Fruit fly (Drosophila melanogaster) whole organism, embryonic: ENCODE measurements around the gene ec.

Source experiments
- BEAF-32 ChIP-seq: fragments of 200-800 bp; sonication (Bioruptor generic); optimal IDR thresholded peaks from 3 replicates; lab custom pipeline; 2017; ENCODE audit warnings: missing biosample characterization, missing genetic modification characterization, mild to moderate bottlenecking, moderate library complexity, missing genetic modification reagents
- Blimp-1 ChIP-seq: fragments of 200-800 bp; sonication (Bioruptor generic); optimal IDR thresholded peaks from 3 replicates; lab custom pipeline; 2018; ENCODE audit warnings: missing biosample characterization, missing genetic modification characterization, mild to moderate bottlenecking, moderate library complexity, missing genetic modification reagents
- CG10209 ChIP-seq: fragments of 200-800 bp; sonication (Bioruptor generic); optimal IDR thresholded peaks from 3 replicates; lab custom pipeline; 2017; ENCODE audit warnings: missing biosample characterization, mild to moderate bottlenecking, missing genetic modification characterization, missing genetic modification reagents
- CG10274 ChIP-seq: fragments of 200-800 bp; sonication (Bioruptor generic); optimal IDR thresholded peaks from 3 replicates; lab custom pipeline; 2017; ENCODE audit warnings: missing biosample characterization, mild to moderate bottlenecking, missing genetic modification characterization
- CG10462 ChIP-seq: fragments of 200-800 bp; sonication (Bioruptor generic); optimal IDR thresholded peaks from 2 replicates; lab custom pipeline; 2016; ENCODE audit warnings: missing biosample characterization, missing genetic modification characterization
- CG11723 ChIP-seq: fragments of 200-800 bp; sonication (Bioruptor generic); optimal IDR thresholded peaks from 2 replicates; lab custom pipeline; 2017; ENCODE audit warnings: missing biosample characterization, mild to moderate bottlenecking, missing genetic modification characterization
- CG13287 ChIP-seq: fragments of 200-800 bp; sonication (Bioruptor generic); IDR thresholded peaks from 2 replicates; pipeline ENCODE4 v1.3.6; 2022; ENCODE audit warnings: missing biosample characterization, missing genetic modification characterization; ENCODE audit not compliant: partially characterized antibody
- CG14050 ChIP-seq: fragments of 200-800 bp; sonication (Bioruptor generic); IDR thresholded peaks from 3 replicates; pipeline ENCODE4 v1.3.6; 2022; ENCODE audit warnings: missing biosample characterization, missing genetic modification characterization
- CG14710 ChIP-seq: fragments of 200-800 bp; sonication (Bioruptor generic); optimal IDR thresholded peaks from 3 replicates; lab custom pipeline; 2019; ENCODE audit warnings: missing biosample characterization, mild to moderate bottlenecking, missing genetic modification characterization, moderate library complexity
- CG17328 ChIP-seq: fragments of 200-800 bp; sonication (Bioruptor generic); IDR thresholded peaks from 2 replicates; pipeline ENCODE4 v1.3.6; 2022; ENCODE audit warnings: missing biosample characterization, missing genetic modification characterization
- CG17361 ChIP-seq: fragments of 200-800 bp; sonication (Bioruptor generic); IDR thresholded peaks from 3 replicates; pipeline ENCODE4 v1.3.6; 2022; ENCODE audit warnings: missing biosample characterization, missing genetic modification characterization
- CG18619 ChIP-seq: fragments of 200-800 bp; sonication (Bioruptor generic); optimal IDR thresholded peaks from 3 replicates; lab custom pipeline; 2017; ENCODE audit warnings: missing biosample characterization, mild to moderate bottlenecking, missing genetic modification characterization
- CG30403 ChIP-seq: fragments of 200-800 bp; sonication (Bioruptor generic); optimal IDR thresholded peaks from 3 replicates; lab custom pipeline; 2016; ENCODE audit warnings: missing biosample characterization, missing genetic modification characterization
- CG32532 ChIP-seq: fragments of 200-800 bp; sonication (Bioruptor generic); IDR thresholded peaks from 2 replicates; pipeline ENCODE4 v1.3.6; 2022; ENCODE audit warnings: missing biosample characterization, missing genetic modification characterization
- CG6254 ChIP-seq: fragments of 200-800 bp; sonication (Bioruptor generic); optimal IDR thresholded peaks from 3 replicates; lab custom pipeline; 2017; ENCODE audit warnings: mild to moderate bottlenecking, missing biosample characterization, missing genetic modification reagents, missing genetic modification characterization
- CG7372 ChIP-seq: fragments of 200-800 bp; sonication (Bioruptor generic); IDR thresholded peaks from 2 replicates; pipeline ENCODE4 v1.3.6; 2022; ENCODE audit warnings: missing biosample characterization, missing genetic modification characterization
- CG8478 ChIP-seq: fragments of >200 bp; optimal IDR thresholded peaks from 2 replicates; lab custom pipeline; 2018
- Dll ChIP-seq: fragments of 200-800 bp; sonication (Bioruptor generic); IDR thresholded peaks from 4 replicates; pipeline ENCODE4 v1.3.6; 2022; ENCODE audit warnings: missing biosample characterization, missing genetic modification characterization; ENCODE audit not compliant: partially characterized antibody
- Drgx ChIP-seq: fragments of 200-800 bp; sonication (Bioruptor generic); IDR thresholded peaks from 2 replicates; pipeline ENCODE4 v1.3.6; 2022; ENCODE audit warnings: missing biosample characterization, missing genetic modification characterization
- H15 ChIP-seq: fragments of 200-800 bp; sonication (Bioruptor generic); IDR thresholded peaks from 3 replicates; pipeline ENCODE4 v1.3.6; 2022; ENCODE audit warnings: missing biosample characterization, missing genetic modification characterization
- HLHmδ ChIP-seq: fragments of 200-800 bp; sonication (Bioruptor generic); optimal IDR thresholded peaks from 2 replicates; lab custom pipeline; 2018; ENCODE audit warnings: missing biosample characterization, mild to moderate bottlenecking, missing genetic modification characterization, moderate library complexity
- HmgD ChIP-seq: fragments of 200-800 bp; sonication (Bioruptor generic); optimal IDR thresholded peaks from 3 replicates; lab custom pipeline; 2016; ENCODE audit warnings: missing biosample characterization, missing genetic modification characterization
- MBD-R2 ChIP-seq: fragments of 200-800 bp; sonication (Bioruptor generic); IDR thresholded peaks from 2 replicates; pipeline ENCODE4 v1.3.6; 2022; ENCODE audit warnings: missing biosample characterization, missing genetic modification characterization
- Med ChIP-seq: fragments of 200-800 bp; sonication (Bioruptor generic); peaks from one replicate; lab custom pipeline; 2016; ENCODE audit warnings: missing biosample characterization, missing genetic modification characterization, mild to moderate bottlenecking, inconsistent platforms, moderate library complexity
- Meics ChIP-seq: fragments of 200-800 bp; sonication (Bioruptor generic); optimal IDR thresholded peaks from 2 replicates; lab custom pipeline; 2017; ENCODE audit warnings: missing biosample characterization, mild to moderate bottlenecking, missing genetic modification characterization
- Rfx ChIP-seq: fragments of 200-800 bp; sonication (Bioruptor generic); IDR thresholded peaks from 2 replicates; pipeline ENCODE4 v1.3.6; 2022; ENCODE audit warnings: missing biosample characterization, missing genetic modification characterization
- chinmo ChIP-seq: fragments of 200-800 bp; sonication (Bioruptor generic); IDR thresholded peaks from 4 replicates; pipeline ENCODE4 v1.3.6; 2022; ENCODE audit warnings: missing biosample characterization, missing genetic modification characterization; ENCODE audit not compliant: partially characterized antibody
- fd102C ChIP-seq: fragments of 200-800 bp; sonication (Bioruptor generic); optimal IDR thresholded peaks from 2 replicates; lab custom pipeline; 2018; ENCODE audit warnings: missing biosample characterization, mild to moderate bottlenecking, missing genetic modification characterization, moderate library complexity
- fd3F ChIP-seq: fragments of 200-800 bp; sonication (Bioruptor generic); optimal IDR thresholded peaks from 2 replicates; lab custom pipeline; 2018; ENCODE audit warnings: missing biosample characterization, mild to moderate bottlenecking, missing genetic modification characterization, moderate library complexity
- fd64A ChIP-seq: fragments of 200-800 bp; sonication (Bioruptor generic); optimal IDR thresholded peaks from 3 replicates; lab custom pipeline; 2018; ENCODE audit warnings: missing biosample characterization, mild to moderate bottlenecking, missing genetic modification characterization
- gcm ChIP-seq: fragments of 200-800 bp; sonication (Bioruptor generic); optimal IDR thresholded peaks from 2 replicates; lab custom pipeline; 2019; ENCODE audit warnings: missing biosample characterization, mild to moderate bottlenecking, missing genetic modification characterization, moderate library complexity
- grau ChIP-seq: fragments of 200-800 bp; optimal IDR thresholded peaks from 3 replicates; lab custom pipeline; 2019; ENCODE audit warnings: missing biosample characterization, mild to moderate bottlenecking, missing genetic modification characterization, moderate library complexity
- inv ChIP-seq: fragments of 200-800 bp; sonication (Bioruptor generic); IDR thresholded peaks from 2 replicates; pipeline ENCODE4 v1.3.6; 2022; ENCODE audit warnings: missing biosample characterization, missing genetic modification characterization; ENCODE audit not compliant: partially characterized antibody
- kni ChIP-seq: fragments of 200-800 bp; sonication (Bioruptor generic); optimal IDR thresholded peaks from 3 replicates; lab custom pipeline; 2017; ENCODE audit warnings: mild to moderate bottlenecking, missing biosample characterization, missing genetic modification reagents, missing genetic modification characterization
- lola ChIP-seq, 3 experiments: fragments of >200 bp in 2 of 3; fragments of 200-800 bp in 1 of 3; sonication (Bioruptor generic) in 1 of 3; optimal IDR thresholded peaks; 2 replicates each; lab custom pipeline; 2017 to 2019; ENCODE audit warnings: missing biosample characterization in 3 of 3, missing genetic modification characterization in 3 of 3, mild to moderate bottlenecking in 1 of 3, moderate library complexity in 1 of 3
- row ChIP-seq: fragments of 200-800 bp; sonication (Bioruptor generic); IDR thresholded peaks from 3 replicates; pipeline ENCODE4 v1.3.6; 2022; ENCODE audit warnings: missing biosample characterization, missing genetic modification characterization
- sens ChIP-seq: fragments of 200-800 bp; sonication (Bioruptor generic); peaks from one replicate; lab custom pipeline; 2016; ENCODE audit warnings: missing biosample characterization, missing genetic modification characterization
- sob ChIP-seq: fragments of 200-800 bp; sonication (Bioruptor generic); IDR thresholded peaks from 2 replicates; pipeline ENCODE4 v1.3.6; 2022; ENCODE audit warnings: missing biosample characterization, missing genetic modification characterization
- stwl ChIP-seq: fragments of 200-800 bp; sonication (Bioruptor generic); optimal IDR thresholded peaks from 3 replicates; lab custom pipeline; 2018; ENCODE audit warnings: missing biosample characterization, mild to moderate bottlenecking, missing genetic modification characterization, moderate library complexity
- usp ChIP-seq: fragments of >200 bp; optimal IDR thresholded peaks from 2 replicates; lab custom pipeline; 2017; ENCODE audit warnings: missing biosample characterization, missing genetic modification characterization
- vvl ChIP-seq: fragments of 200-800 bp; sonication (Bioruptor generic); IDR thresholded peaks from 2 replicates; pipeline ENCODE4 v1.3.6; 2022; ENCODE audit warnings: missing biosample characterization, missing genetic modification characterization
- zfh1 ChIP-seq: fragments of 200-800 bp; sonication (Bioruptor generic); IDR thresholded peaks from 3 replicates; pipeline ENCODE4 v1.3.6; 2022; ENCODE audit warnings: missing biosample characterization, missing genetic modification characterization
- zfh2 ChIP-seq: fragments of 200-800 bp; sonication (Bioruptor generic); optimal IDR thresholded peaks from 2 replicates; lab custom pipeline; 2016; ENCODE audit warnings: missing biosample characterization, missing genetic modification characterization

The ec gene

dm6 chrX:3845340-3846161 is 34.1 kb downstream of the ec start (continued):
- TF ChIP-seq H15 (GFP tag; lab: Robert Waterston, UW): no peak
- TF ChIP-seq CG14050 (GFP tag; lab: Robert Waterston, UW): 0 out of 3 replicates have a peak, but pooled peaks have one; percentile 34
- TF ChIP-seq CG13287 (GFP tag; lab: Robert Waterston, UW): peak; percentile 41
- peak; percentile 38 for TF ChIP-seq fd64A (GFP tag; lab: Kevin White, UChicago)
- TF ChIP-seq CG6254 (GFP tag; lab: Kevin White, UChicago): peak; percentile 99
- TF ChIP-seq CG10462 (GFP tag; lab: Kevin White, UChicago): no peak
- peak; percentile 35 for TF ChIP-seq Meics (GFP tag; lab: Kevin White, UChicago)
- TF ChIP-seq chinmo (GFP tag; lab: Robert Waterston, UW): peak; percentile 83; the same call in 1 of the 4 replicates
- peak; percentile 24 for TF ChIP-seq CG14710 (tag; lab: Kevin White, UChicago)
- TF ChIP-seq Rfx (GFP tag; lab: Robert Waterston, UW): peak; percentile 40; the same call in 1 of the 2 replicates
- TF ChIP-seq HLHmδ: peak; percentile 82

- TF ChIP-seq BEAF-32 (no peak), sens (GFP tag; lab: Kevin White, UChicago) (peak; percentile 36), zfh2 (GFP tag; lab: Kevin White, UChicago) (no peak), CG17361 (GFP tag; lab: Robert Waterston, UW) (no peak), Med (GFP tag; lab: Kevin White, UChicago) (peak; percentile 12), Rfx (GFP tag; lab: Robert Waterston, UW) (0 out of 2 replicates have a peak, but pooled peaks have one; percentile 8), Drgx (peak; percentile 9; the same call in 1 of the 2 replicates), fd3F (GFP tag; lab: Kevin White, UChicago) (no peak), grau (tag; lab: Kevin White, UChicago) (peak; percentile 77), CG18619 (GFP tag; lab: Kevin White, UChicago) (no peak), CG10274 (GFP tag; lab: Kevin White, UChicago) (no peak), CG11723 (no peak), vvl (peak; percentile 40; the same call in 1 of the 2 replicates), fd102C (GFP tag; lab: Kevin White, UChicago) (no peak)
Measured at dm6 chrX:3846393-3846792, 34.9 kb downstream of the ec start.

- TF ChIP-seq Blimp-1 (GFP tag; lab: Kevin White, UChicago) (peak; percentile 16), HmgD (GFP tag; lab: Kevin White, UChicago) (no peak)
Measured at dm6 chrX:3849419-3850028, 38.0 kb downstream of the ec start.

dm6 chrX:3861183-3861582 is 49.7 kb downstream of the ec start:
- 0 out of 2 replicates have a peak, but pooled peaks have one; percentile 17 for TF ChIP-seq sob (GFP tag; lab: Robert Waterston, UW)
- TF ChIP-seq CG32532: 0 out of 2 replicates have a peak, but pooled peaks have one; percentile 14
- TF ChIP-seq stwl (tag; lab: Kevin White, UChicago): peak; percentile 46
- TF ChIP-seq Dll (GFP tag; lab: Robert Waterston, UW): no peak
- TF ChIP-seq CG8478 (lab: Kevin White, UChicago): peak; percentile 98
- no peak for TF ChIP-seq CG10209 (GFP tag; lab: Kevin White, UChicago)
- no peak for TF ChIP-seq CG7372
- peak; percentile 62; the same call in 1 of the 4 replicates for TF ChIP-seq chinmo (GFP tag; lab: Robert Waterston, UW)
- no peak for TF ChIP-seq lola (GFP tag; optimal IDR thresholded peaks at IDR 0.05; lab: Kevin White, UChicago)
- TF ChIP-seq MBD-R2 (GFP tag; lab: Robert Waterston, UW): 0 out of 2 replicates have a peak, but pooled peaks have one; percentile 21
- no peak for TF ChIP-seq CG30403 (GFP tag; lab: Kevin White, UChicago)
- TF ChIP-seq gcm (GFP tag; lab: Kevin White, UChicago): peak; percentile 22
- peak; percentile 9 for TF ChIP-seq kni (GFP tag; lab: Kevin White, UChicago)
- TF ChIP-seq CG17328 (GFP tag; lab: Robert Waterston, UW): no peak
- no peak for TF ChIP-seq usp
- peak; percentile 43; the same call in 1 of the 3 replicates for TF ChIP-seq zfh1 (GFP tag; lab: Robert Waterston, UW)
- TF ChIP-seq row (GFP tag; lab: Robert Waterston, UW): peak; percentile 19; the same call in 1 of the 3 replicates
- TF ChIP-seq inv (GFP tag; lab: Robert Waterston, UW): no peak
